Fruit fly (Drosophila melanogaster) whole organism, adult: ENCODE results near the gene slow.

ENCODE experiments used
- CG12768 ChIP-seq: fragments of 200-800 bp; sonication (Bioruptor generic); optimal IDR thresholded peaks from 2 replicates; lab custom pipeline; 2017; ENCODE audit warnings: missing biosample characterization, missing genetic modification characterization, mild to moderate bottlenecking, moderate library complexity, missing genetic modification reagents
- Mnt ChIP-seq: fragments of 200-800 bp; sonication (Bioruptor generic); optimal IDR thresholded peaks from 2 replicates; lab custom pipeline; 2016; ENCODE audit warnings: missing biosample characterization, mild to moderate bottlenecking, missing genetic modification characterization
- bab1 ChIP-seq: fragments of 200-800 bp; sonication (Bioruptor generic); optimal IDR thresholded peaks from 3 replicates; lab custom pipeline; 2019; ENCODE audit warnings: missing biosample characterization, mild to moderate bottlenecking, missing genetic modification characterization, moderate library complexity
- cic ChIP-seq: fragments of 200-800 bp; sonication (Bioruptor generic); optimal IDR thresholded peaks from 2 replicates; lab custom pipeline; 2017; ENCODE audit warnings: missing biosample characterization, mild to moderate bottlenecking, missing genetic modification characterization, moderate library complexity
- cnc ChIP-seq, 2 experiments: fragments of >200 bp; optimal IDR thresholded peaks; 2 replicates each; lab custom pipeline; 2017
- kay ChIP-seq: fragments of 200-800 bp; sonication (Bioruptor generic); peaks from one replicate; lab custom pipeline; 2016; ENCODE audit warnings: missing biosample characterization, missing genetic modification characterization, borderline replicate concordance

DNA sequence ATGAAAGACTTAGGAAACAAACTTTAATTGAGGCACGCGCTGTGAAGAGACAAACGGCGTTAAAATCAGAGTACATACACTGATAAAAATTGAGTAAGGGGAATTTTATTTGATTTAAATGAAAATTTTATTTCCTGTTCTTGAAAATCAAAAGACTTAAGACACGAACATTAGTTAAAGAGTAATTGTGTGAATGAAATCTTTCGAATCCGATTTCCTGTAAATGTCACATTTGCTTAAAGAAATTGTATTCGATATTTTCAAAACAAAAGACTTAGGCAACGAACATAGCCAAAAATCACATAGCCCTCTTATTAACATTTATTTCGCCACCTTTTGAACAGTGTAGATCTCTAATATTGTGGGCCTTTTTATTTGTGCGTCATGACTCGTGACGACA lies 61.6 kb downstream of the slow start:
- peak; percentile 27 for TF ChIP-seq kay
- no peak for TF ChIP-seq Mnt (GFP tag; lab: Kevin White, UChicago)
- TF ChIP-seq cic (GFP tag; lab: Kevin White, UChicago): no peak
- TF ChIP-seq CG12768 (GFP tag; lab: Kevin White, UChicago): no peak
- no peak for TF ChIP-seq bab1
- no peak for TF ChIP-seq cnc (optimal IDR thresholded peaks at IDR 0.05; lab: Kevin White, UChicago)
